Worm (Caenorhabditis elegans): ENCODE results near the gene idpp-6.

Gene idpp-6

ce11 chrX:6741532-6741931 is 41.4 kb upstream of the idpp-6 start:
- TF ChIP-seq R02D3.7 (tag; optimal IDR thresholded peaks at IDR 0.05), result no peak
- TF ChIP-seq unc-62 (GFP tag; optimal IDR thresholded peaks at IDR 0.05), result peak; percentile 79
- no peak for TF ChIP-seq ztf-11 (tag; optimal IDR thresholded peaks at IDR 0.05)
- no peak for TF ChIP-seq fos-1 (tag; optimal IDR thresholded peaks at IDR 0.05)
- no peak for TF ChIP-seq fkh-2 (tag; optimal IDR thresholded peaks at IDR 0.05)
- peak; percentile 47 for TF ChIP-seq nfya-1 (tag; optimal IDR thresholded peaks at IDR 0.05; ENCODE audit: insufficient read depth)
- peak; percentile 97 for TF ChIP-seq nhr-25 (tag; optimal IDR thresholded peaks at IDR 0.05)
- TF ChIP-seq lsy-12 (tag; optimal IDR thresholded peaks at IDR 0.05), result no peak
- no peak for TF ChIP-seq ceh-9 (tag; optimal IDR thresholded peaks at IDR 0.05)
- no peak for TF ChIP-seq snpc-4 (tag; optimal IDR thresholded peaks at IDR 0.05)
- TF ChIP-seq nhr-11 (tag; optimal IDR thresholded peaks at IDR 0.05), result no peak
- TF ChIP-seq nhr-43 (tag; optimal IDR thresholded peaks at IDR 0.05; ENCODE audit: poor library complexity, severe bottlenecking), result peak; percentile 95
- TF ChIP-seq nhr-28 (tag; optimal IDR thresholded peaks at IDR 0.05), result no peak
- no peak for TF ChIP-seq nhr-67 (tag; optimal IDR thresholded peaks at IDR 0.05)
- TF ChIP-seq ama-1 (optimal IDR thresholded peaks at IDR 0.05), result peak; percentile 57
- no peak for TF ChIP-seq pha-4 (tag; optimal IDR thresholded peaks at IDR 0.05)
- peak; percentile 32 for TF ChIP-seq mml-1 (tag; optimal IDR thresholded peaks at IDR 0.05)
- TF ChIP-seq elt-3 (tag; optimal IDR thresholded peaks at IDR 0.05), result peak in 1 of 3 experiments; percentile 23
- TF ChIP-seq aly-2 (tag; optimal IDR thresholded peaks at IDR 0.05), result no peak
- TF ChIP-seq fkh-10 (GFP tag; optimal IDR thresholded peaks at IDR 0.05), result no peak
- peak; percentile 66 for TF ChIP-seq mdl-1 (tag; optimal IDR thresholded peaks at IDR 0.05)
- TF ChIP-seq nhr-77 (tag; optimal IDR thresholded peaks at IDR 0.05), result no peak
- TF ChIP-seq nhr-23 (tag; optimal IDR thresholded peaks at IDR 0.05), result peak; percentile 96
- TF ChIP-seq elt-2 (tag; optimal IDR thresholded peaks at IDR 0.05), result no peak

- TF ChIP-seq nhr-67 (tag; optimal IDR thresholded peaks at IDR 0.05) (no peak), sea-2 (GFP tag; optimal IDR thresholded peaks at IDR 0.05) (peak; percentile 63), lin-15B (tag; optimal IDR thresholded peaks at IDR 0.05) (peak; percentile 26), skn-1 (tag; optimal IDR thresholded peaks at IDR 0.05) (peak; percentile 40), aly-2 (tag; optimal IDR thresholded peaks at IDR 0.05) (no peak), nhr-28 (tag; optimal IDR thresholded peaks at IDR 0.05) (no peak), zag-1 (tag; optimal IDR thresholded peaks at IDR 0.05) (no peak), elt-2 (tag; optimal IDR thresholded peaks at IDR 0.05) (peak; percentile 87), nhr-77 (tag; optimal IDR thresholded peaks at IDR 0.05) (no peak), ceh-82 (tag; optimal IDR thresholded peaks at IDR 0.05) (no peak), pha-4 (tag; optimal IDR thresholded peaks at IDR 0.05) (peak; percentile 94), egl-5 (tag; optimal IDR thresholded peaks at IDR 0.05) (no peak), mml-1 (tag; optimal IDR thresholded peaks at IDR 0.05) (peak; percentile 99), ceh-28 (tag; optimal IDR thresholded peaks at IDR 0.05) (peak; percentile 56), elt-3 (tag; optimal IDR thresholded peaks at IDR 0.05) (no peak), jun-1 (tag; optimal IDR thresholded peaks at IDR 0.05) (peak; percentile 81), nhr-76 (tag; optimal IDR thresholded peaks at IDR 0.05) (no peak), unc-39 (tag; optimal IDR thresholded peaks at IDR 0.05) (no peak), unc-62 (GFP tag; optimal IDR thresholded peaks at IDR 0.05) (peak; percentile 74), R02D3.7 (tag; optimal IDR thresholded peaks at IDR 0.05) (peak; percentile 40), lin-39 (tag; optimal IDR thresholded peaks at IDR 0.05) (peak; percentile 95), lsy-12 (tag; optimal IDR thresholded peaks at IDR 0.05) (peak; percentile 88), eor-1 (tag; optimal IDR thresholded peaks at IDR 0.05) (peak in 1 of 2 experiments; percentile 68), mdl-1 (tag; optimal IDR thresholded peaks at IDR 0.05) (peak; percentile 100), ceh-9 (tag; optimal IDR thresholded peaks at IDR 0.05) (no peak), nhr-11 (tag; optimal IDR thresholded peaks at IDR 0.05) (peak; percentile 67), ceh-16 (tag; optimal IDR thresholded peaks at IDR 0.05) (no peak), daf-12 (tag; optimal IDR thresholded peaks at IDR 0.05) (no peak), nfya-1 (tag; optimal IDR thresholded peaks at IDR 0.05; ENCODE audit: insufficient read depth) (peak; percentile 96), ama-1 (optimal IDR thresholded peaks at IDR 0.05) (peak; percentile 95), fos-1 (tag; optimal IDR thresholded peaks at IDR 0.05) (peak; percentile 27), nhr-12 (tag; optimal IDR thresholded peaks at IDR 0.05) (no peak), egl-27 (tag; optimal IDR thresholded peaks at IDR 0.05) (peak; percentile 95), nhr-237 (tag; optimal IDR thresholded peaks at IDR 0.05) (no peak), nhr-25 (tag; optimal IDR thresholded peaks at IDR 0.05) (peak; percentile 95), pqm-1 (tag; optimal IDR thresholded peaks at IDR 0.05) (peak; percentile 82), ZK546.5 (tag; optimal IDR thresholded peaks at IDR 0.05) (no peak), hmg-11 (tag; optimal IDR thresholded peaks at IDR 0.05) (peak; percentile 74), ztf-4 (tag; optimal IDR thresholded peaks at IDR 0.05) (peak; percentile 74), ztf-11 (tag; optimal IDR thresholded peaks at IDR 0.05) (no peak), fkh-2 (tag; optimal IDR thresholded peaks at IDR 0.05) (no peak), fkh-10 (GFP tag; optimal IDR thresholded peaks at IDR 0.05) (peak; percentile 20), snpc-4 (tag; optimal IDR thresholded peaks at IDR 0.05) (peak; percentile 71), tbx-2 (tag; optimal IDR thresholded peaks at IDR 0.05) (peak; percentile 48), nhr-23 (tag; optimal IDR thresholded peaks at IDR 0.05) (peak; percentile 95), elt-1 (tag; optimal IDR thresholded peaks at IDR 0.05) (peak; percentile 81), nhr-43 (tag; optimal IDR thresholded peaks at IDR 0.05; ENCODE audit: poor library complexity, severe bottlenecking) (peak; percentile 86)
Measured at ce11 chrX:6742011-6742683, 40.8 kb upstream of the idpp-6 start, which contains the start of gene mdl-1. mdl-1 (plus strand) TSS chrX:6742351.

All from whole organism, L3 larva.